Fruit fly (Drosophila melanogaster) whole organism, wandering third instar larva: ENCODE results near the gene Proc.

ENCODE experiments used
- Abd-B ChIP-seq: fragments of >200 bp; optimal IDR thresholded peaks from 2 replicates; lab custom pipeline; 2017; ENCODE audit warnings: missing biosample characterization, missing genetic modification characterization
- CG32264 ChIP-seq: fragments of 200-800 bp; sonication (Bioruptor generic); optimal IDR thresholded peaks from 2 replicates; lab custom pipeline; 2016; ENCODE audit warnings: missing biosample characterization, missing genetic modification characterization
- CG9705 ChIP-seq: fragments of 200-800 bp; sonication (Bioruptor generic); optimal IDR thresholded peaks from 2 replicates; lab custom pipeline; 2018; ENCODE audit warnings: missing biosample characterization, mild to moderate bottlenecking, missing genetic modification characterization
- CrebA ChIP-seq: fragments of 200-800 bp; sonication (Bioruptor generic); optimal IDR thresholded peaks from 2 replicates; lab custom pipeline; 2016; ENCODE audit warnings: missing biosample characterization, mild to moderate bottlenecking, missing genetic modification characterization, borderline replicate concordance
- Dfd ChIP-seq: fragments of >200 bp; optimal IDR thresholded peaks from 2 replicates; lab custom pipeline; 2017; ENCODE audit warnings: missing biosample characterization, missing genetic modification characterization
- Dif ChIP-seq: fragments of 200-275, 200-300 bp; sonication (Bioruptor generic); optimal IDR thresholded peaks from 2 replicates; lab custom pipeline; 2018; ENCODE audit warnings: missing biosample characterization, missing genetic modification characterization; ENCODE audit not compliant: partially characterized antibody
- GATAd ChIP-seq: sonication (Bioruptor generic); optimal IDR thresholded peaks from 2 replicates; lab custom pipeline; 2016; ENCODE audit warnings: missing biosample characterization, missing genetic modification characterization
- HLH106 ChIP-seq: fragments of 200-800 bp; optimal IDR thresholded peaks from 3 replicates; lab custom pipeline; 2019; ENCODE audit warnings: missing biosample characterization, mild to moderate bottlenecking, missing genetic modification characterization, moderate library complexity
- Hnf4 ChIP-seq: fragments of 200-800 bp; sonication (Bioruptor generic); optimal IDR thresholded peaks from 2 replicates; lab custom pipeline; 2016; ENCODE audit warnings: missing biosample characterization, mild to moderate bottlenecking, missing genetic modification characterization
- Hr78 ChIP-seq: fragments of >200 bp; optimal IDR thresholded peaks from 2 replicates; lab custom pipeline; 2017; ENCODE audit warnings: missing biosample characterization, missing genetic modification characterization
- Hr83 ChIP-seq: fragments of 200-300 bp; sonication (Bioruptor generic); optimal IDR thresholded peaks from 2 replicates; lab custom pipeline; 2016; ENCODE audit warnings: missing biosample characterization, mild to moderate bottlenecking, missing genetic modification characterization, moderate library complexity; ENCODE audit not compliant: poor library complexity, severe bottlenecking
- Jra ChIP-seq: sonication (Bioruptor generic); optimal IDR thresholded peaks from 2 replicates; lab custom pipeline; 2016; ENCODE audit warnings: missing biosample characterization, missing genetic modification characterization
- Mio ChIP-seq: sonication (Bioruptor generic); optimal IDR thresholded peaks from 2 replicates; lab custom pipeline; 2016; ENCODE audit warnings: missing biosample characterization, missing genetic modification characterization
- Myc ChIP-seq: fragments of >200 bp; optimal IDR thresholded peaks from 2 replicates; lab custom pipeline; 2017
- N ChIP-seq: fragments of >200 bp; optimal IDR thresholded peaks from 2 replicates; lab custom pipeline; 2018; ENCODE audit warnings: missing biosample characterization, missing external identifiers, missing genetic modification characterization
- OdsH ChIP-seq: fragments of 200-800 bp; sonication (Bioruptor generic); optimal IDR thresholded peaks from 2 replicates; lab custom pipeline; 2016; ENCODE audit warnings: missing biosample characterization, mild to moderate bottlenecking, missing genetic modification characterization
- Rel ChIP-seq, 2 experiments: fragments of 200-800 bp; sonication (Bioruptor generic) in 1 of 2; optimal IDR thresholded peaks; 2 replicates in 1 of 2; 3 replicates in 1 of 2; lab custom pipeline; 2016 to 2019; ENCODE audit warnings: mild to moderate bottlenecking in 2 of 2, missing biosample characterization in 2 of 2, missing genetic modification characterization in 2 of 2, moderate library complexity in 1 of 2
- Sp1 ChIP-seq: fragments of 200-800 bp; sonication (Bioruptor generic); optimal IDR thresholded peaks from 3 replicates; lab custom pipeline; 2019; ENCODE audit warnings: missing biosample characterization, mild to moderate bottlenecking, missing genetic modification characterization, moderate library complexity
- Vsx2 ChIP-seq: fragments of 200-300, 225-300 bp; sonication (Bioruptor generic); optimal IDR thresholded peaks from 2 replicates; lab custom pipeline; 2018; ENCODE audit warnings: missing biosample characterization, missing genetic modification characterization; ENCODE audit not compliant: partially characterized antibody
- br ChIP-seq: fragments of 200-800 bp; sonication (Bioruptor generic); optimal IDR thresholded peaks from 2 replicates; lab custom pipeline; 2016; ENCODE audit warnings: missing biosample characterization, missing genetic modification characterization
- brk ChIP-seq: fragments of 200-800 bp; sonication (Bioruptor generic); optimal IDR thresholded peaks from 2 replicates; lab custom pipeline; 2016; ENCODE audit warnings: missing biosample characterization, mild to moderate bottlenecking, missing genetic modification characterization
- dl ChIP-seq, 2 experiments: fragments of 175-275, 200-275 bp in 1 of 2; fragments of 200-275 bp in 1 of 2; sonication (Bioruptor generic); optimal IDR thresholded peaks; lab custom pipeline; 2018; ENCODE audit warnings: mild to moderate bottlenecking in 2 of 2, missing biosample characterization in 2 of 2, missing genetic modification characterization in 2 of 2, moderate library complexity in 2 of 2; ENCODE audit not compliant: partially characterized antibody in 2 of 2, insufficient read depth in 1 of 2
- dmrt93B ChIP-seq: fragments of 200-800 bp; sonication (Bioruptor generic); optimal IDR thresholded peaks from 2 replicates; lab custom pipeline; 2018; ENCODE audit warnings: missing biosample characterization, mild to moderate bottlenecking, missing genetic modification characterization
- dsf ChIP-seq: sonication (Bioruptor generic); optimal IDR thresholded peaks from 2 replicates; lab custom pipeline; 2016; ENCODE audit warnings: missing biosample characterization, missing genetic modification characterization, borderline replicate concordance
- ey ChIP-seq: fragments of 200-800 bp; sonication (Bioruptor generic); optimal IDR thresholded peaks from 2 replicates; lab custom pipeline; 2016; ENCODE audit warnings: missing biosample characterization, missing genetic modification characterization
- foxo ChIP-seq, 2 experiments: fragments of 200-800 bp; sonication (Bioruptor generic); optimal IDR thresholded peaks; 2 replicates in 1 of 2; 3 replicates in 1 of 2; lab custom pipeline; 2016 to 2017; ENCODE audit warnings: missing biosample characterization in 2 of 2, missing genetic modification characterization in 2 of 2
- fru ChIP-seq: fragments of 200-800 bp; sonication (Bioruptor generic); optimal IDR thresholded peaks from 3 replicates; lab custom pipeline; 2016; ENCODE audit warnings: missing biosample characterization, mild to moderate bottlenecking, missing genetic modification characterization
- h ChIP-seq: fragments of 200-800 bp; sonication (Bioruptor generic); optimal IDR thresholded peaks from 3 replicates; lab custom pipeline; 2016; ENCODE audit warnings: missing biosample characterization, mild to moderate bottlenecking, missing genetic modification characterization
- jim ChIP-seq: fragments of 175-275, 200-325 bp; sonication (Bioruptor generic); optimal IDR thresholded peaks from 2 replicates; lab custom pipeline; 2016; ENCODE audit warnings: missing biosample characterization, mild to moderate bottlenecking, missing genetic modification characterization
- lola ChIP-seq: fragments of >200 bp; optimal IDR thresholded peaks from 2 replicates; lab custom pipeline; 2017; ENCODE audit warnings: missing biosample characterization, missing genetic modification characterization
- pan ChIP-seq: fragments of >200 bp; optimal IDR thresholded peaks from 2 replicates; lab custom pipeline; 2017
- psq ChIP-seq: fragments of 200-800 bp; sonication (Bioruptor generic); optimal IDR thresholded peaks from 3 replicates; lab custom pipeline; 2017; ENCODE audit warnings: missing biosample characterization, mild to moderate bottlenecking, missing genetic modification characterization, moderate library complexity
- rgr ChIP-seq: fragments of 200-800 bp; sonication (Bioruptor generic); optimal IDR thresholded peaks from 3 replicates; lab custom pipeline; 2016; ENCODE audit warnings: missing biosample characterization, mild to moderate bottlenecking, missing genetic modification characterization
- sage ChIP-seq: fragments of 200-800 bp; sonication (Bioruptor generic); optimal IDR thresholded peaks from 2 replicates; lab custom pipeline; 2016; ENCODE audit warnings: missing biosample characterization, mild to moderate bottlenecking, missing genetic modification characterization
- sv ChIP-seq: fragments of 200-800 bp; sonication (Bioruptor generic); optimal IDR thresholded peaks from 3 replicates; lab custom pipeline; 2016; ENCODE audit warnings: missing biosample characterization, missing genetic modification characterization
- tai ChIP-seq: sonication (Bioruptor generic); optimal IDR thresholded peaks from 2 replicates; lab custom pipeline; 2016; ENCODE audit warnings: missing biosample characterization, missing genetic modification characterization
- usp ChIP-seq: fragments of >200 bp; optimal IDR thresholded peaks from 2 replicates; lab custom pipeline; 2017; ENCODE audit warnings: missing biosample characterization, missing genetic modification characterization
- woc ChIP-seq: sonication (Bioruptor generic); optimal IDR thresholded peaks from 2 replicates; lab custom pipeline; 2016; ENCODE audit warnings: missing biosample characterization, mild to moderate bottlenecking, missing genetic modification characterization

The Proc gene

dm6 chr2L:7821279-7821848 is 49.9 kb downstream of the Proc start:
- TF ChIP-seq Jra (no peak), sage (GFP tag; lab: Kevin White, UChicago) (peak; percentile 61), dmrt93B (GFP tag; lab: Kevin White, UChicago) (no peak), HLH106 (peak; percentile 41), CG9705 (GFP tag; lab: Kevin White, UChicago) (no peak), Abd-B (GFP tag; lab: Kevin White, UChicago) (no peak), woc (GFP tag; lab: Kevin White, UChicago) (peak; percentile 42), OdsH (GFP tag; lab: Kevin White, UChicago) (no peak), Dif (GFP tag; lab: Kevin White, UChicago) (peak; percentile 45), Hnf4 (GFP tag; lab: Kevin White, UChicago) (peak; percentile 60), Sp1 (GFP tag; lab: Kevin White, UChicago) (peak; percentile 49), dl (GFP tag; optimal IDR thresholded peaks at IDR 0.05; lab: Kevin White, UChicago; ENCODE audit: insufficient read depth in 1 of 2, partially characterized antibody in 2 of 2) (no peak), psq (GFP tag; lab: Kevin White, UChicago) (peak; percentile 22), Myc (lab: Kevin White, UChicago) (no peak), foxo (GFP tag; optimal IDR thresholded peaks at IDR 0.05; lab: Kevin White, UChicago) (peak in 1 of 2 experiments; percentile 71), Hr78 (no peak), N (no peak), Mio (GFP tag; lab: Kevin White, UChicago) (no peak), jim (no peak), tai (no peak), brk (no peak), Dfd (GFP tag; lab: Kevin White, UChicago) (no peak), ey (GFP tag; lab: Kevin White, UChicago) (peak; percentile 52), fru (GFP tag; lab: Kevin White, UChicago) (peak; percentile 51), usp (no peak), Hr83 (GFP tag; lab: Kevin White, UChicago) (peak; percentile 57), sv (GFP tag; lab: Kevin White, UChicago) (peak; percentile 44), pan (lab: Kevin White, UChicago) (no peak), GATAd (GFP tag; lab: Kevin White, UChicago) (no peak), dsf (GFP tag; lab: Kevin White, UChicago) (no peak), CrebA (no peak), Rel (GFP tag; optimal IDR thresholded peaks at IDR 0.05; lab: Kevin White, UChicago) (no peak), Rel (tag; optimal IDR thresholded peaks at IDR 0.05; lab: Kevin White, UChicago) (peak; percentile 32), Vsx2 (GFP tag; lab: Kevin White, UChicago) (peak; percentile 80), rgr (GFP tag; lab: Kevin White, UChicago) (peak; percentile 52), CG32264 (GFP tag; lab: Kevin White, UChicago) (no peak), br (GFP tag; lab: Kevin White, UChicago) (peak; percentile 22), lola (GFP tag; lab: Kevin White, UChicago) (no peak), h (GFP tag; lab: Kevin White, UChicago) (peak; percentile 71)

dm6 chr2L:7820851-7821250 is 50.4 kb downstream of the Proc start, which contains the start of gene CG7115:
CG7115 (plus strand) TSS chr2L:7821151.
- TF ChIP-seq Dif (GFP tag; lab: Kevin White, UChicago), result no peak
- no peak for TF ChIP-seq psq (GFP tag; lab: Kevin White, UChicago)
- TF ChIP-seq h (GFP tag; lab: Kevin White, UChicago), result no peak
- no peak for TF ChIP-seq brk
- no peak for TF ChIP-seq dmrt93B (GFP tag; lab: Kevin White, UChicago)
- TF ChIP-seq woc (GFP tag; lab: Kevin White, UChicago), result no peak
- TF ChIP-seq dsf (GFP tag; lab: Kevin White, UChicago), result no peak
- no peak for TF ChIP-seq foxo (GFP tag; optimal IDR thresholded peaks at IDR 0.05; lab: Kevin White, UChicago)
